Worm (Caenorhabditis elegans): ENCODE data around the gene fars-2.
"Not testable (repeated sequence)": the region's sequence is repeated elsewhere in the genome, so short reads cannot be mapped to it uniquely, and the experiment has no call there.

The fars-2 gene

ce11 chrV:19907365-19907764, at the start of gene fars-2:
Gene fars-2, minus strand, starts transcription at chrV:19907434.
- no peak for TF ChIP-seq ceh-44 (GFP tag; IDR thresholded peaks at IDR 0.05)
- TF ChIP-seq nhr-77 (tag; optimal IDR thresholded peaks at IDR 0.05) = no peak
- TF ChIP-seq ceh-28 (tag; optimal IDR thresholded peaks at IDR 0.05) = peak; percentile 79

- TF ChIP-seq madf-5 (GFP tag; IDR thresholded peaks at IDR 0.05) = no peak
- no peak for TF ChIP-seq set-16 (GFP tag; IDR thresholded peaks at IDR 0.05)
- no peak for TF ChIP-seq nhr-111 (GFP tag; optimal IDR thresholded peaks at IDR 0.05)
- no peak for TF ChIP-seq sdz-12 (GFP tag; optimal IDR thresholded peaks at IDR 0.05)
- TF ChIP-seq ctbp-1 (GFP tag; IDR thresholded peaks at IDR 0.05) = no peak
- no peak for TF ChIP-seq madf-9 (GFP tag; conservative IDR thresholded peaks at IDR 0.05)
- peak; percentile 3 for TF ChIP-seq mep-1 (tag; optimal IDR thresholded peaks at IDR 0.05)
- no peak for TF ChIP-seq daf-12 (tag; optimal IDR thresholded peaks at IDR 0.05)
- TF ChIP-seq Y75B8A.6 (GFP tag; IDR thresholded peaks at IDR 0.05) = no peak
- TF ChIP-seq lin-13 (GFP tag; optimal IDR thresholded peaks at IDR 0.05) = no peak
- peak; percentile 91 for TF ChIP-seq aha-1 (tag)
- TF ChIP-seq F49E8.2 (tag; optimal IDR thresholded peaks at IDR 0.05; ENCODE audit: borderline replicate concordance) = no peak
- TF ChIP-seq ceh-32 (tag; optimal IDR thresholded peaks at IDR 0.05; ENCODE audit: poor library complexity) = no peak
- TF ChIP-seq mdl-1 (tag; optimal IDR thresholded peaks at IDR 0.05) = no peak
- no peak for TF ChIP-seq zfp-3 (GFP tag; conservative IDR thresholded peaks at IDR 0.05)
- TF ChIP-seq snpc-1.2 (GFP tag; IDR thresholded peaks at IDR 0.05) = no peak
- TF ChIP-seq dpl-1 (GFP tag; optimal IDR thresholded peaks at IDR 0.05) = no peak
- TF ChIP-seq mxl-3 (GFP tag; optimal IDR thresholded peaks at IDR 0.05) = no peak
- TF ChIP-seq ceh-82 (tag; optimal IDR thresholded peaks at IDR 0.05) = no peak
- no peak for TF ChIP-seq ztf-11 (tag; optimal IDR thresholded peaks at IDR 0.05)
- peak in 1 of 2 experiments; percentile 32 for TF ChIP-seq unc-62 (GFP tag; optimal IDR thresholded peaks at IDR 0.05 in 1 of 2)
- TF ChIP-seq unc-62 (tag; optimal IDR thresholded peaks at IDR 0.05) = no peak
- no peak for TF ChIP-seq dmd-8 (GFP tag; IDR thresholded peaks at IDR 0.05)
- TF ChIP-seq mdt-29 (GFP tag; IDR thresholded peaks at IDR 0.05) = no peak
- TF ChIP-seq php-3 (GFP tag; IDR thresholded peaks at IDR 0.05) = no peak
- no peak for TF ChIP-seq nhr-41 (GFP tag; IDR thresholded peaks at IDR 0.05)
- TF ChIP-seq nhr-48 (tag; optimal IDR thresholded peaks at IDR 0.05) = no peak
- no peak for TF ChIP-seq jun-1 (tag; optimal IDR thresholded peaks at IDR 0.05)
- no peak for TF ChIP-seq vab-7 (GFP tag; IDR thresholded peaks at IDR 0.05)
- no peak for TF ChIP-seq unc-130 (GFP tag; optimal IDR thresholded peaks at IDR 0.05)
- TF ChIP-seq nhr-25 (tag; optimal IDR thresholded peaks at IDR 0.05; ENCODE audit: borderline replicate concordance, insufficient read depth) = no peak
- TF ChIP-seq hlh-30 (tag; optimal IDR thresholded peaks at IDR 0.05; ENCODE audit: insufficient read depth) = no peak
- TF ChIP-seq nhr-28 (tag; optimal IDR thresholded peaks at IDR 0.05) = peak; percentile 22
- TF ChIP-seq lin-39 (tag; optimal IDR thresholded peaks at IDR 0.05) = no peak
These were observed 47.9 kb upstream of the fars-2 start, which contains the start of gene abhd-3.1 for ce11 chrV:19955171-19955570. Gene abhd-3.1, plus strand, starts transcription at chrV:19955488.

- TF ChIP-seq unc-62 (GFP tag; optimal IDR thresholded peaks at IDR 0.05 in 1 of 2) (peak in 1 of 2 experiments; percentile 72), unc-62 (tag; optimal IDR thresholded peaks at IDR 0.05) (no peak), Y105C5A.15 (GFP tag; IDR thresholded peaks at IDR 0.05) (no peak)
These were observed 47.3 kb upstream of the fars-2 start for ce11 chrV:19954491-19954890.

- not testable (repeated sequence) for TF ChIP-seq lin-29 (GFP tag; IDR thresholded peaks at IDR 0.05); zfp-2 (tag; optimal IDR thresholded peaks at IDR 0.05); daf-16 (GFP tag; optimal IDR thresholded peaks at IDR 0.05); daf-16 (tag; optimal IDR thresholded peaks at IDR 0.05)
These were observed 42.5 kb upstream of the fars-2 start, which contains the start of gene Y60A3A.8 for ce11 chrV:19949721-19950120. Gene Y60A3A.8, plus strand, starts transcription at chrV:19949978.

Measured in whole organism, L4 larva.